Worm (Caenorhabditis elegans) whole organism, L1 larva: ENCODE results near the gene T13C5.9.

Experiments
- elt-3 ChIP-seq, 6 experiments: fragments of 150-350 bp in 1 of 6; sonication (generic microtip); optimal IDR thresholded peaks; 2 replicates each; lab custom pipeline; 2017 to 2018; ENCODE audit warnings: missing biosample characterization in 6 of 6, missing genetic modification characterization in 6 of 6, inconsistent platforms in 1 of 6
- fkh-10 ChIP-seq: sonication (generic microtip); optimal IDR thresholded peaks from 2 replicates; lab custom pipeline; 2017; ENCODE audit warnings: missing biosample characterization, missing genetic modification reagents, missing genetic modification characterization
- jun-1 ChIP-seq: fragments of 150-350 bp; optimal IDR thresholded peaks from 2 replicates; lab custom pipeline; 2014; ENCODE audit warnings: missing biosample characterization, missing genetic modification reagents, missing genetic modification characterization
- mab-9 ChIP-seq: fragments of 200-800 bp; sonication (Bioruptor generic); IDR thresholded peaks from 2 replicates; pipeline ENCODE4 v1.3.6; 2022; ENCODE audit warnings: missing genetic modification reagents, missing genetic modification characterization, missing compliant biosample characterization
- nhr-237 ChIP-seq: fragments of 150-350 bp; optimal IDR thresholded peaks from 2 replicates; lab custom pipeline; 2014; ENCODE audit warnings: missing biosample characterization, missing genetic modification characterization
- nhr-77 ChIP-seq: fragments of 150-350 bp; optimal IDR thresholded peaks from 2 replicates; lab custom pipeline; 2014; ENCODE audit warnings: missing biosample characterization, missing genetic modification characterization
- skn-1 ChIP-seq: fragments of 150-350 bp; optimal IDR thresholded peaks from 2 replicates; lab custom pipeline; 2014; ENCODE audit warnings: missing biosample characterization, missing genetic modification characterization
- tbx-2 ChIP-seq: sonication (generic microtip); optimal IDR thresholded peaks from 2 replicates; lab custom pipeline; 2016; ENCODE audit warnings: missing genetic modification characterization, missing compliant biosample characterization

ce11 chrX:6216551-6216950 is 26.5 kb downstream of the T13C5.9 start, which contains the start of gene lrch-1:
- TF ChIP-seq nhr-237 (no peak), nhr-77 (tag; lab: Kevin White, UChicago) (no peak), elt-3 (tag; optimal IDR thresholded peaks at IDR 0.05; lab: Kevin White, UChicago) (no peak), skn-1 (tag; lab: Kevin White, UChicago) (no peak), fkh-10 (GFP tag; lab: Kevin White, UChicago) (no peak), tbx-2 (tag; lab: Kevin White, UChicago) (no peak), mab-9 (GFP tag; lab: Robert Waterston, UW) (no peak), jun-1 (tag; lab: Kevin White, UChicago) (no peak)
